Worm (Caenorhabditis elegans) whole organism, L2 larva: Measurements from ENCODE around the gene ave-1.

Experiments used
- C34F6.9 ChIP-seq: fragments of 150-350 bp; optimal IDR thresholded peaks from 2 replicates; lab custom pipeline; 2014; ENCODE audit warnings: missing biosample characterization, missing genetic modification characterization
- F13H6.1 ChIP-seq: sonication (generic microtip); optimal IDR thresholded peaks from 2 replicates; lab custom pipeline; 2016; ENCODE audit warnings: missing genetic modification characterization, missing compliant biosample characterization
- R02D3.7 ChIP-seq: fragments of 150-350 bp; optimal IDR thresholded peaks from 2 replicates; lab custom pipeline; 2014; ENCODE audit warnings: missing biosample characterization, missing genetic modification characterization
- Y55F3AM.14 ChIP-seq: fragments of 200-800 bp; sonication (Bioruptor generic); optimal IDR thresholded peaks from 2 replicates; lab custom pipeline; 2018; ENCODE audit warnings: mild to moderate bottlenecking, missing genetic modification characterization, missing compliant biosample characterization
- ZK546.5 ChIP-seq: sonication (generic microtip); optimal IDR thresholded peaks from 2 replicates; lab custom pipeline; 2017; ENCODE audit warnings: missing biosample characterization, missing genetic modification characterization
- alr-1 ChIP-seq: fragments of 150-350 bp; optimal IDR thresholded peaks from 2 replicates; lab custom pipeline; 2014; ENCODE audit warnings: missing biosample characterization, missing genetic modification characterization
- aly-2 ChIP-seq: fragments of 150-350 bp; optimal IDR thresholded peaks from 2 replicates; lab custom pipeline; 2014; ENCODE audit warnings: missing biosample characterization, missing genetic modification characterization
- ama-1 ChIP-seq: fragments of 150-350 bp; optimal IDR thresholded peaks from 2 replicates; lab custom pipeline; 2018; ENCODE audit warnings: inconsistent platforms
- blmp-1 ChIP-seq: sonication (generic microtip); optimal IDR thresholded peaks from 2 replicates; lab custom pipeline; 2017; ENCODE audit warnings: missing genetic modification characterization, mild to moderate bottlenecking, missing compliant biosample characterization, antibody characterized with exemption, moderate library complexity; ENCODE audit not compliant: insufficient read depth
- ceh-16 ChIP-seq: fragments of 150-350 bp; optimal IDR thresholded peaks from 2 replicates; lab custom pipeline; 2014; ENCODE audit warnings: missing biosample characterization, missing genetic modification characterization
- crh-2 ChIP-seq: sonication (generic microtip); optimal IDR thresholded peaks from 2 replicates; lab custom pipeline; 2017; ENCODE audit warnings: missing biosample characterization, missing genetic modification characterization
- dmd-4 ChIP-seq: sonication (generic microtip); optimal IDR thresholded peaks from 2 replicates; lab custom pipeline; 2017; ENCODE audit warnings: missing biosample characterization, missing genetic modification characterization
- egl-27 ChIP-seq: sonication (generic microtip); optimal IDR thresholded peaks from 3 replicates; lab custom pipeline; 2017; ENCODE audit warnings: missing biosample characterization, missing genetic modification reagents, missing genetic modification characterization
- elt-1 ChIP-seq: fragments of 150-350 bp; optimal IDR thresholded peaks from 2 replicates; lab custom pipeline; 2014; ENCODE audit warnings: missing biosample characterization, missing genetic modification characterization
- elt-3 ChIP-seq: sonication (generic microtip); optimal IDR thresholded peaks from 2 replicates; lab custom pipeline; 2017; ENCODE audit warnings: missing biosample characterization, missing genetic modification characterization
- fos-1 ChIP-seq: fragments of 150-350 bp; optimal IDR thresholded peaks from 2 replicates; lab custom pipeline; 2014; ENCODE audit warnings: missing biosample characterization, missing genetic modification characterization
- gmeb-1 ChIP-seq: fragments of 150-350 bp; optimal IDR thresholded peaks from 2 replicates; lab custom pipeline; 2014; ENCODE audit warnings: missing biosample characterization, missing genetic modification characterization
- lin-13 ChIP-seq: fragments of 150-350 bp; optimal IDR thresholded peaks from 2 replicates; lab custom pipeline; 2014; ENCODE audit warnings: missing biosample characterization, missing genetic modification reagents, missing genetic modification characterization
- lsy-2 ChIP-seq, 2 experiments: fragments of 150-350 bp in 1 of 2; sonication (generic microtip) in 1 of 2; optimal IDR thresholded peaks; 2 replicates each; lab custom pipeline; 2014 to 2017; ENCODE audit warnings: missing biosample characterization in 2 of 2, missing genetic modification characterization in 2 of 2
- mab-5 ChIP-seq: fragments of 150-350 bp; optimal IDR thresholded peaks from 2 replicates; lab custom pipeline; 2014; ENCODE audit warnings: missing biosample characterization, missing genetic modification characterization
- mdl-1 ChIP-seq, 2 experiments: fragments of 150-350 bp in 1 of 2; sonication (generic microtip) in 1 of 2; optimal IDR thresholded peaks; 2 replicates each; lab custom pipeline; 2017; ENCODE audit warnings: missing biosample characterization in 2 of 2, missing genetic modification characterization in 2 of 2
- nhr-10 ChIP-seq: sonication (generic microtip); optimal IDR thresholded peaks from 2 replicates; lab custom pipeline; 2017; ENCODE audit warnings: missing biosample characterization, missing genetic modification characterization
- nhr-11 ChIP-seq: fragments of 150-350 bp; optimal IDR thresholded peaks from 2 replicates; lab custom pipeline; 2014; ENCODE audit warnings: missing biosample characterization, missing genetic modification characterization
- nhr-12 ChIP-seq: fragments of 150-350 bp; optimal IDR thresholded peaks from 2 replicates; lab custom pipeline; 2014; ENCODE audit warnings: missing biosample characterization, missing genetic modification characterization
- nhr-129 ChIP-seq: fragments of 150-350 bp; optimal IDR thresholded peaks from 2 replicates; lab custom pipeline; 2014; ENCODE audit warnings: missing biosample characterization, missing genetic modification characterization
- nhr-21 ChIP-seq: fragments of 150-350 bp; optimal IDR thresholded peaks from 2 replicates; lab custom pipeline; 2014; ENCODE audit warnings: missing biosample characterization, missing genetic modification characterization
- nhr-23 ChIP-seq: fragments of 150-350 bp; optimal IDR thresholded peaks from 2 replicates; lab custom pipeline; 2014; ENCODE audit warnings: missing biosample characterization, missing genetic modification reagents, missing genetic modification characterization
- nhr-237 ChIP-seq: fragments of 150-350 bp; optimal IDR thresholded peaks from 2 replicates; lab custom pipeline; 2014; ENCODE audit warnings: missing biosample characterization, missing genetic modification characterization
- nhr-25 ChIP-seq: fragments of 150-350 bp; sonication (generic microtip); optimal IDR thresholded peaks from 3 replicates; lab custom pipeline; 2014; ENCODE audit warnings: missing biosample characterization, missing genetic modification characterization
- nhr-6 ChIP-seq: fragments of 150-350 bp; optimal IDR thresholded peaks from 2 replicates; lab custom pipeline; 2014; ENCODE audit warnings: missing biosample characterization, missing genetic modification characterization
- nhr-77 ChIP-seq: fragments of 150-350 bp; optimal IDR thresholded peaks from 2 replicates; lab custom pipeline; 2014; ENCODE audit warnings: missing biosample characterization, missing genetic modification characterization
- peb-1 ChIP-seq: fragments of 150-350 bp; optimal IDR thresholded peaks from 2 replicates; lab custom pipeline; 2014; ENCODE audit warnings: missing biosample characterization, missing genetic modification characterization
- sem-4 ChIP-seq: fragments of 150-350 bp; optimal IDR thresholded peaks from 2 replicates; lab custom pipeline; 2014; ENCODE audit warnings: missing biosample characterization, missing genetic modification reagents, missing genetic modification characterization
- skn-1 ChIP-seq: sonication (generic microtip); optimal IDR thresholded peaks from 2 replicates; lab custom pipeline; 2017; ENCODE audit warnings: missing biosample characterization, missing genetic modification characterization
- sma-9 ChIP-seq, 2 experiments: fragments of 150-350 bp in 1 of 2; sonication (generic microtip) in 1 of 2; optimal IDR thresholded peaks; 2 replicates each; lab custom pipeline; 2014 to 2016; ENCODE audit warnings: missing genetic modification characterization in 2 of 2, mild to moderate bottlenecking in 1 of 2, missing biosample characterization in 1 of 2, missing compliant biosample characterization in 1 of 2, missing genetic modification reagents in 1 of 2, moderate library complexity in 1 of 2
- unc-39 ChIP-seq: fragments of 150-350 bp; optimal IDR thresholded peaks from 2 replicates; lab custom pipeline; 2014; ENCODE audit warnings: missing biosample characterization, missing genetic modification characterization
- unc-55 ChIP-seq: fragments of 150-350 bp; sonication (generic microtip); optimal IDR thresholded peaks from 3 replicates; lab custom pipeline; 2014; ENCODE audit warnings: missing biosample characterization, missing genetic modification reagents, missing genetic modification characterization
- unc-62 ChIP-seq: fragments of 150-350 bp; optimal IDR thresholded peaks from 2 replicates; lab custom pipeline; 2014; ENCODE audit warnings: missing biosample characterization, missing genetic modification reagents, missing genetic modification characterization
- zag-1 ChIP-seq: fragments of 150-350 bp; optimal IDR thresholded peaks from 2 replicates; lab custom pipeline; 2014; ENCODE audit warnings: missing biosample characterization, missing genetic modification characterization
- ztf-1 ChIP-seq: fragments of 200-800 bp; sonication (Bioruptor generic); conservative IDR thresholded peaks from 2 replicates; pipeline ENCODE4 v1.3.6; 2022; ENCODE audit warnings: missing genetic modification characterization, missing compliant biosample characterization
- ztf-11 ChIP-seq: sonication (generic microtip); optimal IDR thresholded peaks from 2 replicates; lab custom pipeline; 2017; ENCODE audit warnings: missing biosample characterization, missing genetic modification characterization
- ztf-4 ChIP-seq: fragments of 150-350 bp; optimal IDR thresholded peaks from 2 replicates; lab custom pipeline; 2014; ENCODE audit warnings: missing biosample characterization, missing genetic modification characterization

The ave-1 gene

ce11 chrIII:1495863-1496445 lies at the start of gene ave-1, which contains the start of gene M01G5.1:
Gene ave-1 (minus strand): TSS chrIII:1495975.
Gene M01G5.1 (plus strand): TSS chrIII:1496401.
- TF ChIP-seq R02D3.7 (tag; lab: Kevin White, UChicago): no peak
- no peak for TF ChIP-seq nhr-10
- TF ChIP-seq C34F6.9: peak; percentile 63
- no peak for TF ChIP-seq nhr-129
- TF ChIP-seq crh-2 (tag; lab: Kevin White, UChicago): no peak
- no peak for TF ChIP-seq elt-1 (tag; lab: Kevin White, UChicago)
- TF ChIP-seq ztf-4 (tag; lab: Kevin White, UChicago): no peak
- no peak for TF ChIP-seq zag-1 (tag; lab: Kevin White, UChicago)
- no peak for TF ChIP-seq sem-4 (tag; lab: Kevin White, UChicago)
- no peak for TF ChIP-seq peb-1 (tag; lab: Kevin White, UChicago)
- TF ChIP-seq aly-2 (tag; lab: Kevin White, UChicago): no peak
- TF ChIP-seq Y55F3AM.14 (GFP tag; lab: Kevin White, UChicago): no peak
- TF ChIP-seq unc-55: peak; percentile 58
- TF ChIP-seq mdl-1 (tag; optimal IDR thresholded peaks at IDR 0.05; lab: Kevin White, UChicago): no peak
- no peak for TF ChIP-seq ceh-16 (tag; lab: Kevin White, UChicago)
- no peak for TF ChIP-seq nhr-23 (tag; lab: Kevin White, UChicago)
- TF ChIP-seq nhr-6 (tag; lab: Kevin White, UChicago): no peak
- no peak for TF ChIP-seq blmp-1 (tag; lab: Kevin White, UChicago)
- peak; percentile 17 for TF ChIP-seq gmeb-1
- TF ChIP-seq nhr-21: no peak
- TF ChIP-seq sma-9 (GFP tag; optimal IDR thresholded peaks at IDR 0.05; lab: Kevin White, UChicago): no peak
- TF ChIP-seq sma-9 (tag; optimal IDR thresholded peaks at IDR 0.05; lab: Kevin White, UChicago): no peak
- no peak for TF ChIP-seq unc-39 (tag; lab: Kevin White, UChicago)
- peak; percentile 30 for TF ChIP-seq lin-13
- TF ChIP-seq ama-1 (lab: Kevin White, UChicago): no peak
- TF ChIP-seq unc-62 (GFP tag; lab: Kevin White, UChicago): no peak
- no peak for TF ChIP-seq nhr-11 (tag; lab: Kevin White, UChicago)
- peak in 1 of 2 experiments; percentile 72 for TF ChIP-seq lsy-2 (tag; optimal IDR thresholded peaks at IDR 0.05; lab: Kevin White, UChicago)
- no peak for TF ChIP-seq nhr-237
- TF ChIP-seq F13H6.1 (tag; lab: Kevin White, UChicago): no peak
- no peak for TF ChIP-seq nhr-12
- no peak for TF ChIP-seq alr-1 (tag; lab: Kevin White, UChicago)
- no peak for TF ChIP-seq ztf-11 (tag; lab: Kevin White, UChicago)
- TF ChIP-seq skn-1: no peak
- TF ChIP-seq ZK546.5 (tag; lab: Kevin White, UChicago): no peak

ce11 chrIII:1543406-1544011 lies 47.7 kb upstream of the ave-1 start:
- TF ChIP-seq nhr-25 (tag; lab: Kevin White, UChicago) (no peak), elt-3 (no peak), egl-27 (tag; lab: Kevin White, UChicago) (no peak), fos-1 (no peak), unc-62 (GFP tag; lab: Kevin White, UChicago) (no peak), nhr-237 (no peak), lsy-2 (tag; optimal IDR thresholded peaks at IDR 0.05; lab: Kevin White, UChicago) (no peak), dmd-4 (no peak), nhr-12 (no peak), ceh-16 (tag; lab: Kevin White, UChicago) (no peak), blmp-1 (tag; lab: Kevin White, UChicago) (no peak), ztf-1 (GFP tag; lab: Robert Waterston, UW) (no peak), nhr-77 (tag; lab: Kevin White, UChicago) (no peak), nhr-6 (tag; lab: Kevin White, UChicago) (no peak), mab-5 (tag; lab: Kevin White, UChicago) (no peak), skn-1 (no peak), Y55F3AM.14 (GFP tag; lab: Kevin White, UChicago) (no peak)
